Comparison of ENCODE assay signal across 3 worm cellular contexts in the genomic region with DNA sequence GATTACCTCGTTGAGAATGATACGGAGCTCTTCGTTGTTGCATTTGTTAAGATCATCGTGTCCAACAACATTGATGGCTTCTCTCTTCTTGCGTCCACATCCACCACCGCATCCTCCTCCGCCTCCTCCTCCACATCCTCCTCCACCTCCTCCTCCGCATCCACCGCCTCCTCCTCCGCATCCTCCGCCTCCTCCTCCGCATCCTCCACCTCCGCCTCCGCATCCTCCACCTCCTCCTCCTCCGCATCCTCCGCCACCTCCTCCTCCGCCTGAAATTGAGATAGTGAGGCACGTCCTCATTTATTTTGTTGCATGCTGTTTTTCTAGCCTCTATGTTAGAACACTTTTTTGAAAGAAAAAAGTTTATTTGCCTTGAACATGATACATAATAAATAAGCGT.
TF ChIP-seq lines count a peak whose summit lies in the region.

No protein-coding gene starts in this region.

TF ChIP-seq in whole organism, L1 larva, 84 proteins besides CTCF, POLR2A, EP300 and RAD21:
- TF ChIP-seq ceh-8 (GFP tag; optimal IDR thresholded peaks at IDR 0.05; lab: Kevin White, UChicago) (peak; percentile 68), unc-30 (tag; optimal IDR thresholded peaks at IDR 0.05; lab: Kevin White, UChicago) (no peak)

TF ChIP-seq in whole organism, L4 larva, 104 proteins besides CTCF, POLR2A, EP300 and RAD21:
- TF ChIP-seq pha-4 (GFP tag; IDR thresholded peaks at IDR 0.05; lab: Robert Waterston, UW) (peak; percentile 58; the same call in 1 of the 2 replicates), pha-4 (tag; optimal IDR thresholded peaks at IDR 0.05; lab: Kevin White, UChicago) (no peak), lim-7 (GFP tag; IDR thresholded peaks at IDR 0.05; lab: Robert Waterston, UW) (no peak), set-16 (GFP tag; IDR thresholded peaks at IDR 0.05; lab: Robert Waterston, UW) (peak; percentile 97)
TF ChIP-seq in whole organism, L4 larva: peak in this region for 2.

TF ChIP-seq in whole organism, young adult, 124 proteins besides CTCF, POLR2A, EP300 and RAD21:
- TF ChIP-seq egrh-3 (GFP tag; IDR thresholded peaks at IDR 0.05; lab: Robert Waterston, UW) (peak; percentile 97), sea-2 (GFP tag; IDR thresholded peaks at IDR 0.05; lab: Robert Waterston, UW) (0 out of 2 replicates have a peak, but pooled peaks have one; percentile 28), lsl-1 (GFP tag; optimal IDR thresholded peaks at IDR 0.05; lab: Kevin White, UChicago) (no peak)
